Fruit fly (Drosophila melanogaster): ENCODE data around the gene CG8534.

Gene CG8534

dm6 chr3R:9800644-9801330 is 11.8 kb upstream of the CG8534 start, which contains the start of the genes CG9467 and CG8526 (continued):
- TF ChIP-seq Dbx (GFP tag; IDR thresholded peaks at IDR 0.05) (peak; percentile 70; the same call in 2 of the 3 replicates), Med (GFP tag) (peak; percentile 80), CG6254 (GFP tag; optimal IDR thresholded peaks at IDR 0.05) (peak; percentile 61), Eip74EF (GFP tag; optimal IDR thresholded peaks at IDR 0.05) (no peak), nau (GFP tag; optimal IDR thresholded peaks at IDR 0.05) (no peak), salm (tag; optimal IDR thresholded peaks at IDR 0.05) (peak; percentile 4), CHES-1-like (GFP tag; optimal IDR thresholded peaks at IDR 0.05) (no peak), CG12391 (tag; optimal IDR thresholded peaks at IDR 0.05) (peak; percentile 82), twi (tag; optimal IDR thresholded peaks at IDR 0.05) (peak; percentile 55), pfk (GFP tag; optimal IDR thresholded peaks at IDR 0.05) (no peak), CG43689 (GFP tag; IDR thresholded peaks at IDR 0.05) (no peak), Rfx (GFP tag; IDR thresholded peaks at IDR 0.05) (peak; percentile 68; the same call in 1 of the 2 replicates), esg (GFP tag; conservative IDR thresholded peaks at IDR 0.05) (peak; percentile 46; the same call in 1 of the 2 replicates), MTF-1 (GFP tag; optimal IDR thresholded peaks at IDR 0.05; ENCODE audit: borderline replicate concordance) (no peak), jumu (GFP tag; optimal IDR thresholded peaks at IDR 0.05) (no peak), her (GFP tag; optimal IDR thresholded peaks at IDR 0.05) (no peak), crc (GFP tag; optimal IDR thresholded peaks at IDR 0.05) (no peak), pzg (GFP tag; optimal IDR thresholded peaks at IDR 0.05) (peak; percentile 58), CG15696 (tag; optimal IDR thresholded peaks at IDR 0.05) (peak; percentile 77), Hr3 (GFP tag; optimal IDR thresholded peaks at IDR 0.05) (peak; percentile 74), stc (GFP tag; IDR thresholded peaks at IDR 0.05) (no peak; the same call in 1 of the 2 replicates), CG15514 (GFP tag; optimal IDR thresholded peaks at IDR 0.05) (peak; percentile 61), CG12299 (tag; optimal IDR thresholded peaks at IDR 0.05) (no peak), Camta (GFP tag; optimal IDR thresholded peaks at IDR 0.05) (no peak), Poxn (GFP tag; IDR thresholded peaks at IDR 0.05) (no peak), sug (tag; optimal IDR thresholded peaks at IDR 0.05) (peak; percentile 100), CG7556 (GFP tag; optimal IDR thresholded peaks at IDR 0.05) (peak; percentile 35), zen (tag; optimal IDR thresholded peaks at IDR 0.05) (peak; percentile 38), CG2889 (GFP tag; IDR thresholded peaks at IDR 0.05) (peak; percentile 69; the same call in 2 of the 3 replicates), CG18011 (GFP tag; optimal IDR thresholded peaks at IDR 0.05) (peak; percentile 26), Aef1 (GFP tag; IDR thresholded peaks at IDR 0.05) (peak; percentile 69), stwl (tag; optimal IDR thresholded peaks at IDR 0.05) (peak; percentile 66), Lpt (GFP tag; optimal IDR thresholded peaks at IDR 0.05) (no peak), slbo (GFP tag; IDR thresholded peaks at IDR 0.05) (peak; percentile 86), rib (GFP tag; IDR thresholded peaks at IDR 0.05) (no peak), CG4424 (GFP tag; optimal IDR thresholded peaks at IDR 0.05) (peak; percentile 76), CG9727 (GFP tag; optimal IDR thresholded peaks at IDR 0.05) (peak; percentile 69), dati (GFP tag; IDR thresholded peaks at IDR 0.05) (no peak), shn (GFP tag; optimal IDR thresholded peaks at IDR 0.05) (no peak), dimm (GFP tag; IDR thresholded peaks at IDR 0.05) (no peak), ci (GFP tag; IDR thresholded peaks at IDR 0.05) (peak; percentile 35; the same call in 1 of the 3 replicates), danr (GFP tag; IDR thresholded peaks at IDR 0.05) (no peak), CG9797 (GFP tag; optimal IDR thresholded peaks at IDR 0.05) (peak; percentile 85), CG6272 (GFP tag; IDR thresholded peaks at IDR 0.05) (peak; percentile 68), mam (GFP tag; optimal IDR thresholded peaks at IDR 0.05) (peak; percentile 59), CG6654 (GFP tag; optimal IDR thresholded peaks at IDR 0.05) (no peak), HLH3B (GFP tag; IDR thresholded peaks at IDR 0.05) (peak; percentile 41; the same call in 1 of the 2 replicates), Elba2 (GFP tag; optimal IDR thresholded peaks at IDR 0.05) (no peak), pros (GFP tag; optimal IDR thresholded peaks at IDR 0.05) (no peak), tx (GFP tag; optimal IDR thresholded peaks at IDR 0.05) (peak; percentile 10)

Measured in whole organism, embryonic.